Worm (Caenorhabditis elegans) whole organism, L4/young adult: Measurements from ENCODE around the gene C18D11.7.

Source experiments
- W03F9.2 ChIP-seq: fragments of 150-350 bp; optimal IDR thresholded peaks from 2 replicates; lab custom pipeline; 2014; ENCODE audit warnings: missing biosample characterization, missing genetic modification characterization
- him-1 ChIP-seq: sonication (generic microtip); optimal IDR thresholded peaks from 2 replicates; lab custom pipeline; 2016; ENCODE audit warnings: missing genotype, missing genetic modification reagents, missing genetic modification characterization, missing compliant biosample characterization

DNA sequence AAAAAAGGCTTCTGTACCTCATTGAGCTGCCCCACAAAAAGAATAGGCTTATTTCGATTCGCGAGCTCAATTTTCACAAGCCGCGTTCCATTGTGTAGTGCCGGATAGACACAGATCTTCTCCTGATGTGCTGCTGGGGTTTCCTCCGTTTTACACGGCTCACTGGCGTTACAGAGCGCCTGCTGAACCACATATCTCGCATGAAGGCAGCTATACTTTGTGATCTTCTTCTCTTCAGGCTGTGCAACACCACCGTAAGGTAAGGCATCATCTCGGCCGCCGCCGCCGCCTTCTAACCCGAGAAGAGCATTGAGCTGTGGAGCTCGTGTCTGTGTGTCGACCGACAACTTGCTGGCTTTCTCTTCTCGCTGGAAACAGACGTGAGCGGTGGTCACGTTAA lies 46.9 kb upstream of the C18D11.7 start:
- TF ChIP-seq him-1 (tag; lab: Kevin White, UChicago): no peak
- no peak for TF ChIP-seq W03F9.2 (tag; lab: Kevin White, UChicago)
